Worm (Caenorhabditis elegans) whole organism, late embryonic: ENCODE measurements around the gene cal-1.

Experiments
- C08G9.2 ChIP-seq: sonication (generic microtip); optimal IDR thresholded peaks from 2 replicates; lab custom pipeline; 2016; ENCODE audit warnings: mild to moderate bottlenecking, missing genetic modification characterization, moderate library complexity, missing compliant biosample characterization
- C38D4.7 ChIP-seq: fragments of 200-800 bp; sonication (Bioruptor generic); optimal IDR thresholded peaks from 2 replicates; lab custom pipeline; 2018; ENCODE audit warnings: mild to moderate bottlenecking, missing genetic modification characterization, moderate library complexity, missing compliant biosample characterization
- F13H6.1 ChIP-seq: sonication (generic microtip); optimal IDR thresholded peaks from 2 replicates; lab custom pipeline; 2016; ENCODE audit warnings: missing genetic modification characterization, missing compliant biosample characterization
- K02D7.2 ChIP-seq: sonication (generic microtip); optimal IDR thresholded peaks from 2 replicates; lab custom pipeline; 2017; ENCODE audit warnings: mild to moderate bottlenecking, missing genetic modification characterization, missing compliant biosample characterization
- ahr-1 ChIP-seq: sonication (generic microtip); optimal IDR thresholded peaks from 2 replicates; lab custom pipeline; 2016; ENCODE audit warnings: missing genetic modification characterization, missing compliant biosample characterization
- ceh-19 ChIP-seq: fragments of 200-800 bp; sonication (Bioruptor generic); optimal IDR thresholded peaks from 2 replicates; lab custom pipeline; 2018; ENCODE audit warnings: mild to moderate bottlenecking, missing genetic modification characterization, missing compliant biosample characterization
- ceh-2 ChIP-seq: sonication (generic microtip); optimal IDR thresholded peaks from 2 replicates; lab custom pipeline; 2016; ENCODE audit warnings: missing genotype, missing genetic modification characterization, missing compliant biosample characterization
- ceh-22 ChIP-seq: sonication (generic microtip); optimal IDR thresholded peaks from 2 replicates; lab custom pipeline; 2017; ENCODE audit warnings: missing biosample characterization, missing genetic modification characterization
- ceh-34 ChIP-seq: sonication (generic microtip); optimal IDR thresholded peaks from 2 replicates; lab custom pipeline; 2016; ENCODE audit warnings: mild to moderate bottlenecking, missing genetic modification characterization, missing compliant biosample characterization
- ceh-9 ChIP-seq: sonication (generic microtip); optimal IDR thresholded peaks from 2 replicates; lab custom pipeline; 2016; ENCODE audit warnings: mild to moderate bottlenecking, missing genetic modification characterization, inconsistent platforms, missing compliant biosample characterization
- dmd-4 ChIP-seq: sonication (generic microtip); optimal IDR thresholded peaks from 2 replicates; lab custom pipeline; 2016; ENCODE audit warnings: borderline replicate concordance, missing genetic modification characterization, missing compliant biosample characterization
- elt-2 ChIP-seq: sonication (generic microtip); optimal IDR thresholded peaks from 2 replicates; lab custom pipeline; 2016; ENCODE audit warnings: missing genetic modification reagents, missing genetic modification characterization, missing compliant biosample characterization
- elt-4 ChIP-seq: sonication (generic microtip); optimal IDR thresholded peaks from 2 replicates; lab custom pipeline; 2016; ENCODE audit warnings: missing genetic modification characterization, missing compliant biosample characterization
- eyg-1 ChIP-seq: sonication (generic microtip); optimal IDR thresholded peaks from 2 replicates; lab custom pipeline; 2016; ENCODE audit warnings: missing genotype, missing genetic modification characterization, missing compliant biosample characterization
- fkh-10 ChIP-seq: fragments of 150-350 bp; optimal IDR thresholded peaks from 2 replicates; lab custom pipeline; 2014; ENCODE audit warnings: missing biosample characterization, missing genetic modification reagents, missing genetic modification characterization
- fkh-6 ChIP-seq: sonication (generic microtip); optimal IDR thresholded peaks from 2 replicates; lab custom pipeline; 2016; ENCODE audit warnings: missing genetic modification characterization, missing compliant biosample characterization
- gmeb-2 ChIP-seq: sonication (generic microtip); optimal IDR thresholded peaks from 2 replicates; lab custom pipeline; 2016; ENCODE audit warnings: missing genetic modification characterization, inconsistent platforms, missing compliant biosample characterization
- hlh-15 ChIP-seq: sonication (generic microtip); optimal IDR thresholded peaks from 2 replicates; lab custom pipeline; 2016; ENCODE audit warnings: missing genetic modification characterization, missing compliant biosample characterization
- hlh-6 ChIP-seq: sonication (generic microtip); optimal IDR thresholded peaks from 2 replicates; lab custom pipeline; 2016; ENCODE audit warnings: missing genotype, missing genetic modification characterization, missing compliant biosample characterization
- hlh-8 ChIP-seq: sonication (generic microtip); optimal IDR thresholded peaks from 2 replicates; lab custom pipeline; 2016; ENCODE audit warnings: missing genotype, missing genetic modification characterization, missing compliant biosample characterization
- lim-6 ChIP-seq: sonication (generic microtip); optimal IDR thresholded peaks from 2 replicates; lab custom pipeline; 2016; ENCODE audit warnings: missing genetic modification characterization, missing compliant biosample characterization
- madf-2 ChIP-seq: sonication (generic microtip); optimal IDR thresholded peaks from 2 replicates; lab custom pipeline; 2017; ENCODE audit warnings: missing genetic modification characterization, missing compliant biosample characterization
- mec-3 ChIP-seq: sonication (generic microtip); optimal IDR thresholded peaks from 2 replicates; lab custom pipeline; 2016; ENCODE audit warnings: borderline replicate concordance, missing genetic modification characterization, missing compliant biosample characterization
- nfya-1 ChIP-seq: sonication (generic microtip); optimal IDR thresholded peaks from 2 replicates; lab custom pipeline; 2017; ENCODE audit warnings: missing genetic modification characterization, mild to moderate bottlenecking, missing compliant biosample characterization, antibody characterized with exemption, moderate library complexity
- nhr-11 ChIP-seq: fragments of 150-350 bp; optimal IDR thresholded peaks from 2 replicates; lab custom pipeline; 2014; ENCODE audit warnings: missing biosample characterization, missing genetic modification characterization
- nhr-232 ChIP-seq: sonication (generic microtip); optimal IDR thresholded peaks from 2 replicates; lab custom pipeline; 2016; ENCODE audit warnings: missing genetic modification characterization, missing compliant biosample characterization
- odd-2 ChIP-seq: sonication (generic microtip); optimal IDR thresholded peaks from 2 replicates; lab custom pipeline; 2017; ENCODE audit warnings: antibody characterized with exemption, mild to moderate bottlenecking, missing genetic modification characterization, missing compliant biosample characterization
- pag-3 ChIP-seq: sonication (generic microtip); optimal IDR thresholded peaks from 2 replicates; lab custom pipeline; 2016; ENCODE audit warnings: missing compliant biosample characterization, missing genetic modification characterization, borderline replicate concordance
- pat-9 ChIP-seq: fragments of 200-800 bp; sonication (Bioruptor generic); optimal IDR thresholded peaks from 2 replicates; lab custom pipeline; 2018; ENCODE audit warnings: mild to moderate bottlenecking, missing genetic modification characterization, moderate library complexity, missing compliant biosample characterization
- pax-1 ChIP-seq: fragments of 150-350 bp; optimal IDR thresholded peaks from 2 replicates; lab custom pipeline; 2014; ENCODE audit warnings: missing biosample characterization, missing genetic modification characterization
- pha-2 ChIP-seq: sonication (generic microtip); optimal IDR thresholded peaks from 2 replicates; lab custom pipeline; 2017; ENCODE audit warnings: mild to moderate bottlenecking, missing genetic modification characterization, missing compliant biosample characterization
- ref-2 ChIP-seq: sonication (generic microtip); optimal IDR thresholded peaks from 2 replicates; lab custom pipeline; 2016; ENCODE audit warnings: missing genetic modification characterization, missing compliant biosample characterization
- sdc-2 ChIP-seq: sonication (generic microtip); optimal IDR thresholded peaks from 2 replicates; lab custom pipeline; 2016; ENCODE audit warnings: missing genotype, missing genetic modification characterization, missing compliant biosample characterization
- sox-2 ChIP-seq: fragments of 200-800 bp; sonication (Bioruptor generic); IDR thresholded peaks from 2 replicates; pipeline ENCODE4 v1.3.6; 2022; ENCODE audit warnings: missing genetic modification reagents, missing genetic modification characterization, missing compliant biosample characterization
- syd-9 ChIP-seq: sonication (generic microtip); optimal IDR thresholded peaks from 2 replicates; lab custom pipeline; 2016; ENCODE audit warnings: mild to moderate bottlenecking, missing genetic modification characterization, moderate library complexity, missing compliant biosample characterization
- tbx-2 ChIP-seq: sonication (generic microtip); optimal IDR thresholded peaks from 2 replicates; lab custom pipeline; 2016; ENCODE audit warnings: missing genetic modification characterization, missing compliant biosample characterization
- ttx-3 ChIP-seq: sonication (generic microtip); optimal IDR thresholded peaks from 2 replicates; lab custom pipeline; 2016; ENCODE audit warnings: missing genetic modification reagents, missing genetic modification characterization, missing compliant biosample characterization
- unc-42 ChIP-seq: sonication (generic microtip); optimal IDR thresholded peaks from 2 replicates; lab custom pipeline; 2016; ENCODE audit warnings: missing genotype, missing genetic modification characterization, missing compliant biosample characterization
- unc-86 ChIP-seq: sonication (generic microtip); optimal IDR thresholded peaks from 2 replicates; lab custom pipeline; 2016; ENCODE audit warnings: missing genetic modification characterization, missing compliant biosample characterization

The cal-1 gene

DNA sequence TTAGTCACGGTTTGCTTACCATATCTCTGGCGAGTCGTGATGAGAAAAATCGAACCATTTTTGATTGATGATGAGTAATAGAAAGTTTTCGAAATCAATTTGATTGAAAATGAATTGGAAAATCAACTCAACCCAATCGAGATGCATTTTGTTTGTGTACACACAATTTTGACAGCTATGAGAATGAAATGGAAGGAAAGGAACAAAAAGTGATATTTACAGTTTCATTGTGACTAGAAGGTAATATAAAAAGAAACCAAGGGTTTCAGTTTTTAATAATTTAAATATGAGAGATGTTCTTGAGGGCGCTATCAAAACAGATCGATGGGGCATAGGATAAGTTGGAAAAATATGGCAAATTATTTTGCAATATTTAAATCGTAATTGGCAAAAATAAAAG lies at the start of gene cal-1:
cal-1 (minus strand) TSS at position 101 of the 400 bp plus-strand sequence.
- no peak for TF ChIP-seq C08G9.2 (tag; lab: Kevin White, UChicago)
- TF ChIP-seq mec-3 (tag; lab: Kevin White, UChicago) = no peak
- TF ChIP-seq unc-42 = no peak
- TF ChIP-seq sdc-2 (tag; lab: Kevin White, UChicago) = no peak
- no peak for TF ChIP-seq nfya-1 (tag; lab: Kevin White, UChicago)
- TF ChIP-seq eyg-1 (tag; lab: Kevin White, UChicago) = no peak

DNA sequence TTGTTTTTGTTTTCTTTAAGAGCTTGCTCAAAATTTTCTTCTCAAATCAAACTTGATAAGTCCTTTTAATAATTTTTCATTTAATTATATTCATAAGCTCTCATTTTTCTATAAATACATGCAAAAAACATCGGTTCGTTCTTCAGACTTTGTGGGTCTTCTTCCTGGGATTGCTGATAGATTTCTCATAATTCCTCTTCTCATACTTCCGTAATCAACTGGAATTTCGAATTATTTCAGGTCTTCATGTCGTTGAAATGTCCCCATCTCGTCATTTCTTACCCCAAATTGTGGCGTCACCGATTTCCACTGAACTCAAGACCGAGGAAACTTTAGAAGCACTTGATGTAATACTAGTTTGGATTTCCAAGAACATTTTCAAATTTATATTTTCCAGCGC lies 47.9 kb upstream of the cal-1 start:
- no peak for TF ChIP-seq F13H6.1 (tag; lab: Kevin White, UChicago)

DNA sequence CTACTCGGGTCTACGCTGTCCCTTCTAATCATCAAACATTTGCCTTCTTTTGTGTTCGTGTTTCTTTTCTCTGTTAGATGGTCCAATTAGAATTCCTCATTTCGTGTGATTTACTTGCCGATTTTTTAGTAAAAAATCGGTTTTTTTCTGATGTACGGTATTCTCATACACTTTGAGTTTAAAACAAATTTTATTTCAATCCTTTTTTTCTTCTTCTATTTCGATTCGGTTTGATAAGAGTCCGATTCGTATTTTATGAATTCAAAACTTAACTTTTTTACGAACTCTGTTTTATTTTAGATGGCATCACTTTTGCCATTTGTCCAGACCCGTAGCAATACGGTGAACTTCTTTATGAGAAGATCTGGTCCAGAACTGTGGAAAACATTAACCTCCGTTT lies 46.1 kb upstream of the cal-1 start, which contains the start of gene mrps-5:
mrps-5 (plus strand) TSS at position 301 of the 400 bp plus-strand sequence.
- TF ChIP-seq lim-6 (tag; lab: Kevin White, UChicago) = no peak
- no peak for TF ChIP-seq ahr-1
- TF ChIP-seq C38D4.7 (GFP tag; lab: Kevin White, UChicago) = no peak
- TF ChIP-seq ceh-22 = no peak
- TF ChIP-seq hlh-15 (tag; lab: Kevin White, UChicago) = no peak
- TF ChIP-seq tbx-2 (tag; lab: Kevin White, UChicago) = no peak
- no peak for TF ChIP-seq madf-2 (tag; lab: Kevin White, UChicago)
- no peak for TF ChIP-seq pag-3 (tag; lab: Kevin White, UChicago)
- no peak for TF ChIP-seq sox-2 (GFP tag; lab: Robert Waterston, UW)

ce11 chrV:12560328-12560782 lies 43.3 kb upstream of the cal-1 start, which contains the start of gene sel-1:
TSS of gene sel-1 (plus strand) at chrV:12560732.
- TF ChIP-seq hlh-8 (tag; lab: Kevin White, UChicago) = no peak
- TF ChIP-seq sdc-2 (tag; lab: Kevin White, UChicago) = no peak
- no peak for TF ChIP-seq ceh-19
- TF ChIP-seq pha-2 (tag; lab: Kevin White, UChicago) = no peak
- no peak for TF ChIP-seq hlh-15 (tag; lab: Kevin White, UChicago)
- no peak for TF ChIP-seq nhr-232 (tag; lab: Kevin White, UChicago)
- no peak for TF ChIP-seq fkh-6 (tag; lab: Kevin White, UChicago)
- no peak for TF ChIP-seq syd-9
- TF ChIP-seq ceh-34 (tag; lab: Kevin White, UChicago) = no peak
- TF ChIP-seq pat-9 (tag; lab: Kevin White, UChicago) = no peak

DNA sequence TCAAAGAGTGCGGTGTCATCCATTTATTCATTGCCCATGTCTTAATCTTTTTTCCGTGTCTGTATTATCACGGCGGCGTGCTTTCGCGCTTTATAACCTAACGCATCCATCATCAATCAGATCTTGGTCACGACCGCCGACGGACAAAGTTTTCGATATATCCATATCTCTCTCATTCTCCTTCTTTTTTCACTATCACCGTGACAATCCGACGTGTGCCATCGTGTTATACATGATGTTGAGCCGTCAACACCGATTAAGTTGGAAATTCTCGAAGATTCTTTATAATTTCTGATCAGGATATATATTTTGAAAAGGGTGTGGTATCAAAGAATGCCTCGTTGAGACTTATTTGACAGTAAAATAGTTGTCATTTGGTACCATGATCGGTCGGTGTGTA lies 39.9 kb upstream of the cal-1 start:
- no peak for TF ChIP-seq ttx-3 (tag; lab: Kevin White, UChicago)
- TF ChIP-seq ceh-22 = no peak
- TF ChIP-seq K02D7.2 = no peak
- TF ChIP-seq dmd-4 = no peak
- TF ChIP-seq odd-2 (tag; lab: Kevin White, UChicago) = no peak
- no peak for TF ChIP-seq ref-2 (tag; lab: Kevin White, UChicago)
- no peak for TF ChIP-seq ceh-2 (tag; lab: Kevin White, UChicago)
- TF ChIP-seq gmeb-2 (tag; lab: Kevin White, UChicago) = no peak
- TF ChIP-seq syd-9 = no peak
- TF ChIP-seq, all 69 proteins: peak for 0

DNA sequence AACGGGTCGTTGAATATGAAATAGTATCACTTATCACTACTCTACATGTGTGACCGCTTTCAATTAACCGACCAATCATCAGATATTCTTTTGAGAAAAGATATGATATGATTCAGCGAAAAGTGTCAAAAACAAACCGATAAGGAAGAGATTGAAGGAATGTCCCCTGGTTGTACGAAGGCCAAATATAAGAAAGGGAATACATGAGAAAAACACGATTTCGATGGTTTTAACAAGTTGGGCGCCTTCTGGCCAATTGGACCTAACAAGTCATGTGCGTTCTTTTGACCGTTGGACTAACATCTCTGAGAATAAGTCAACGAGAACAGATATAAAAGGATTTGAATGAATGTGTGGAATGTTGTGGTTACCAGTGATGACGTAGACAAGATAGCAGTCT lies 38.8 kb upstream of the cal-1 start:
- TF ChIP-seq nhr-11 (tag; lab: Kevin White, UChicago) (no peak), pag-3 (tag; lab: Kevin White, UChicago) (no peak), fkh-10 (GFP tag; lab: Kevin White, UChicago) (no peak), nfya-1 (tag; lab: Kevin White, UChicago) (no peak), unc-86 (tag; lab: Kevin White, UChicago) (no peak), elt-2 (tag; lab: Kevin White, UChicago) (no peak), eyg-1 (tag; lab: Kevin White, UChicago) (no peak), hlh-6 (tag; lab: Kevin White, UChicago) (no peak), elt-4 (no peak), pax-1 (tag; lab: Kevin White, UChicago) (no peak), ceh-9 (tag; lab: Kevin White, UChicago) (no peak)
- TF ChIP-seq, all 69 proteins: peak for 0
